Worm (Caenorhabditis elegans): ENCODE data around the gene zmp-6.

- TF ChIP-seq flt-1 (GFP tag; IDR thresholded peaks at IDR 0.05) (no peak), tab-1 (GFP tag; IDR thresholded peaks at IDR 0.05) (no peak), ztf-23 (GFP tag; IDR thresholded peaks at IDR 0.05) (no peak), ztf-29 (GFP tag; IDR thresholded peaks at IDR 0.05) (no peak), ref-1 (GFP tag; conservative IDR thresholded peaks at IDR 0.05) (no peak), med-1 (GFP tag; optimal IDR thresholded peaks at IDR 0.05; ENCODE audit: insufficient read depth) (no peak), T22C8.4 (GFP tag; IDR thresholded peaks at IDR 0.05) (no peak), cog-1 (tag; optimal IDR thresholded peaks at IDR 0.05) (no peak)
Measured at ce11 chrIII:7258931-7259330, 11.3 kb upstream of the zmp-6 start, which contains the start of gene B0361.4.

Data from whole organism, midembryonic.